Fruit fly (Drosophila melanogaster) whole organism, embryonic: Measurements from ENCODE around the gene edin.

Source experiments
- ATbp ChIP-seq: fragments of 200-800 bp; sonication (Bioruptor generic); optimal IDR thresholded peaks from 2 replicates; lab custom pipeline; 2017; ENCODE audit warnings: missing biosample characterization, mild to moderate bottlenecking, missing genetic modification characterization, missing genetic modification reagents
- Blimp-1 ChIP-seq: fragments of 200-800 bp; sonication (Bioruptor generic); optimal IDR thresholded peaks from 3 replicates; lab custom pipeline; 2018; ENCODE audit warnings: missing biosample characterization, missing genetic modification characterization, mild to moderate bottlenecking, moderate library complexity, missing genetic modification reagents
- CG11456 ChIP-seq: fragments of 200-800 bp; sonication (Bioruptor generic); IDR thresholded peaks from 3 replicates; pipeline ENCODE4 v1.3.6; 2022; ENCODE audit warnings: missing biosample characterization, missing genetic modification characterization
- CG11695 ChIP-seq: fragments of 200-800 bp; sonication (Bioruptor generic); IDR thresholded peaks from 3 replicates; pipeline ENCODE4 v1.3.6; 2022; ENCODE audit warnings: missing biosample characterization, missing genetic modification characterization
- CG11696 ChIP-seq: fragments of 200-800 bp; sonication (Bioruptor generic); IDR thresholded peaks from 2 replicates; pipeline ENCODE4 v1.3.6; 2022; ENCODE audit warnings: missing biosample characterization, missing genetic modification characterization
- CG12391 ChIP-seq: fragments of 200-800 bp; sonication (Bioruptor generic); optimal IDR thresholded peaks from 3 replicates; lab custom pipeline; 2018; ENCODE audit warnings: missing biosample characterization, mild to moderate bottlenecking, missing genetic modification characterization, moderate library complexity
- CG15011 ChIP-seq: fragments of 200-800 bp; sonication (Bioruptor generic); optimal IDR thresholded peaks from 3 replicates; lab custom pipeline; 2018; ENCODE audit warnings: missing biosample characterization, mild to moderate bottlenecking, missing genetic modification characterization
- CG15479 ChIP-seq: fragments of 200-800 bp; sonication (Bioruptor generic); optimal IDR thresholded peaks from 3 replicates; lab custom pipeline; 2019; ENCODE audit warnings: missing biosample characterization, mild to moderate bottlenecking, missing genetic modification characterization, moderate library complexity
- CG16863 ChIP-seq: fragments of 200-800 bp; sonication (Bioruptor generic); optimal IDR thresholded peaks from 3 replicates; lab custom pipeline; 2016; ENCODE audit warnings: missing biosample characterization, missing genetic modification characterization
- CG18764 ChIP-seq: fragments of 200-800 bp; sonication (Bioruptor generic); optimal IDR thresholded peaks from 3 replicates; lab custom pipeline; 2016; ENCODE audit warnings: missing biosample characterization, missing genetic modification characterization
- CG2875 ChIP-seq: fragments of 200-800 bp; sonication (Bioruptor generic); optimal IDR thresholded peaks from 2 replicates; lab custom pipeline; 2017; ENCODE audit warnings: missing biosample characterization, mild to moderate bottlenecking, missing genetic modification characterization, missing genetic modification reagents
- CG34422 ChIP-seq: fragments of 200-800 bp; sonication (Bioruptor generic); IDR thresholded peaks from 3 replicates; pipeline ENCODE4 v1.3.6; 2022; ENCODE audit warnings: missing biosample characterization, missing genetic modification characterization
- CG6654 ChIP-seq: fragments of 200-800 bp; sonication (Bioruptor generic); optimal IDR thresholded peaks from 2 replicates; lab custom pipeline; 2017; ENCODE audit warnings: missing biosample characterization, mild to moderate bottlenecking, missing genetic modification characterization
- CG6791 ChIP-seq: fragments of 200-800 bp; sonication (Bioruptor generic); IDR thresholded peaks from 3 replicates; pipeline ENCODE4 v1.3.6; 2022; ENCODE audit warnings: missing biosample characterization, missing genetic modification characterization; ENCODE audit not compliant: partially characterized antibody
- CG8478 ChIP-seq: fragments of >200 bp; optimal IDR thresholded peaks from 2 replicates; lab custom pipeline; 2018
- CTCF ChIP-seq: fragments of 200-800 bp; sonication (Bioruptor generic); optimal IDR thresholded peaks from 2 replicates; lab custom pipeline; 2017; ENCODE audit warnings: missing biosample characterization, mild to moderate bottlenecking, missing genetic modification characterization, moderate library complexity
- CoRest ChIP-seq: fragments of 200-800 bp; sonication (Bioruptor generic); optimal IDR thresholded peaks from 3 replicates; lab custom pipeline; 2018; ENCODE audit warnings: missing biosample characterization, mild to moderate bottlenecking, missing genetic modification characterization, moderate library complexity
- CrebB ChIP-seq: fragments of 200-800 bp; sonication (Bioruptor generic); optimal IDR thresholded peaks from 3 replicates; lab custom pipeline; 2018; ENCODE audit warnings: missing biosample characterization, mild to moderate bottlenecking, missing genetic modification characterization
- MESR4 ChIP-seq: fragments of 200-800 bp; sonication (Bioruptor generic); optimal IDR thresholded peaks from 2 replicates; lab custom pipeline; 2018; ENCODE audit warnings: missing biosample characterization, mild to moderate bottlenecking, missing genetic modification characterization, moderate library complexity
- Mad ChIP-seq: fragments of 200-800 bp; sonication (Bioruptor generic); optimal IDR thresholded peaks from 2 replicates; lab custom pipeline; 2016; ENCODE audit warnings: missing biosample characterization, missing genetic modification characterization
- Nf-YC ChIP-seq: fragments of 200-800 bp; optimal IDR thresholded peaks from 3 replicates; lab custom pipeline; 2019; ENCODE audit warnings: missing biosample characterization, mild to moderate bottlenecking, missing genetic modification characterization, moderate library complexity
- Opbp ChIP-seq: fragments of 200-800 bp; sonication (Bioruptor generic); IDR thresholded peaks from 3 replicates; pipeline ENCODE4 v1.3.6; 2022; ENCODE audit warnings: missing biosample characterization, missing genetic modification characterization; ENCODE audit not compliant: partially characterized antibody
- Six4 ChIP-seq: fragments of 200-800 bp; sonication (Bioruptor generic); optimal IDR thresholded peaks from 2 replicates; lab custom pipeline; 2016; ENCODE audit warnings: missing biosample characterization, missing genetic modification characterization
- Sox100B ChIP-seq: fragments of 200-800 bp; sonication (Bioruptor generic); optimal IDR thresholded peaks from 3 replicates; lab custom pipeline; 2018; ENCODE audit warnings: missing biosample characterization, mild to moderate bottlenecking, missing genetic modification characterization
- Spps ChIP-seq: fragments of 200-800 bp; sonication (Bioruptor generic); optimal IDR thresholded peaks from 2 replicates; lab custom pipeline; 2018; ENCODE audit warnings: missing biosample characterization, mild to moderate bottlenecking, missing genetic modification characterization
- Stat92E ChIP-seq, 3 experiments: fragments of >200 bp in 2 of 3; fragments of 200-800 bp in 1 of 3; sonication (Bioruptor generic) in 1 of 3; optimal IDR thresholded peaks; 2 replicates each; lab custom pipeline; 2017 to 2019; ENCODE audit warnings: missing biosample characterization in 3 of 3, missing genetic modification characterization in 3 of 3, mild to moderate bottlenecking in 1 of 3, moderate library complexity in 1 of 3
- ab ChIP-seq: fragments of 200-800 bp; sonication (Bioruptor generic); optimal IDR thresholded peaks from 2 replicates; lab custom pipeline; 2016; ENCODE audit warnings: missing biosample characterization, missing genetic modification characterization
- ash1 ChIP-seq: fragments of 200-800 bp; sonication (Bioruptor generic); optimal IDR thresholded peaks from 2 replicates; lab custom pipeline; 2018; ENCODE audit warnings: missing biosample characterization, mild to moderate bottlenecking, missing genetic modification characterization
- bbx ChIP-seq: fragments of 200-800 bp; sonication (Bioruptor generic); IDR thresholded peaks from 2 replicates; pipeline ENCODE4 v1.3.6; 2022; ENCODE audit warnings: missing biosample characterization, missing genetic modification characterization; ENCODE audit not compliant: partially characterized antibody
- cwo ChIP-seq: fragments of 200-800 bp; sonication (Bioruptor generic); optimal IDR thresholded peaks from 3 replicates; lab custom pipeline; 2017; ENCODE audit warnings: missing biosample characterization, missing genetic modification characterization, mild to moderate bottlenecking, moderate library complexity, missing genetic modification reagents
- dan ChIP-seq: fragments of 200-800 bp; sonication (Bioruptor generic); IDR thresholded peaks from 2 replicates; pipeline ENCODE4 v1.3.6; 2022; ENCODE audit warnings: missing biosample characterization, missing genetic modification characterization
- exex ChIP-seq: fragments of 200-800 bp; sonication (Bioruptor generic); optimal IDR thresholded peaks from 4 replicates; lab custom pipeline; 2018; ENCODE audit warnings: missing biosample characterization, mild to moderate bottlenecking, missing genetic modification characterization, moderate library complexity
- gfzf ChIP-seq: fragments of 200-800 bp; sonication (Bioruptor generic); optimal IDR thresholded peaks from 2 replicates; lab custom pipeline; 2016; ENCODE audit warnings: missing biosample characterization, mild to moderate bottlenecking, missing genetic modification characterization, moderate library complexity
- h ChIP-seq: fragments of >200 bp; optimal IDR thresholded peaks from 2 replicates; lab custom pipeline; 2017
- hkb ChIP-seq, 2 experiments: fragments of 200-800 bp in 1 of 2; fragments of >200 bp in 1 of 2; sonication (Bioruptor generic) in 1 of 2; IDR thresholded peaks in 1 of 2; optimal IDR thresholded peaks in 1 of 2; 2 replicates each; pipeline versions ENCODE4 v1.3.6 to Lab custom; 2017 to 2022; ENCODE audit warnings: missing biosample characterization in 1 of 2, missing genetic modification characterization in 1 of 2
- kni ChIP-seq: fragments of 200-800 bp; sonication (Bioruptor generic); optimal IDR thresholded peaks from 3 replicates; lab custom pipeline; 2017; ENCODE audit warnings: mild to moderate bottlenecking, missing biosample characterization, missing genetic modification reagents, missing genetic modification characterization
- lbe ChIP-seq: fragments of 200-800 bp; sonication (Bioruptor generic); optimal IDR thresholded peaks from 2 replicates; lab custom pipeline; 2016; ENCODE audit warnings: missing biosample characterization, mild to moderate bottlenecking, missing genetic modification characterization
- mirr ChIP-seq: fragments of 200-800 bp; sonication (Bioruptor generic); optimal IDR thresholded peaks from 3 replicates; lab custom pipeline; 2018; ENCODE audit warnings: missing biosample characterization, mild to moderate bottlenecking, missing genetic modification characterization
- nmo ChIP-seq: fragments of 200-800 bp; sonication (Bioruptor generic); optimal IDR thresholded peaks from 2 replicates; lab custom pipeline; 2018; ENCODE audit warnings: missing biosample characterization, mild to moderate bottlenecking, missing genetic modification characterization, moderate library complexity
- nom ChIP-seq: fragments of 200-800 bp; sonication (Bioruptor generic); optimal IDR thresholded peaks from 2 replicates; lab custom pipeline; 2017; ENCODE audit warnings: missing biosample characterization, missing genetic modification characterization, mild to moderate bottlenecking, moderate library complexity, missing genetic modification reagents
- odd ChIP-seq: fragments of 200-800 bp; sonication (Bioruptor generic); optimal IDR thresholded peaks from 2 replicates; lab custom pipeline; 2017; ENCODE audit warnings: missing biosample characterization, mild to moderate bottlenecking, missing genetic modification characterization
- peb ChIP-seq: fragments of 200-800 bp; sonication (Bioruptor generic); IDR thresholded peaks from 2 replicates; pipeline ENCODE4 v1.3.6; 2022; ENCODE audit warnings: missing biosample characterization, missing genetic modification characterization
- pita ChIP-seq: fragments of 200-800 bp; sonication (Bioruptor generic); optimal IDR thresholded peaks from 2 replicates; lab custom pipeline; 2017; ENCODE audit warnings: missing biosample characterization, mild to moderate bottlenecking, missing genetic modification characterization
- pnt ChIP-seq: fragments of 200-800 bp; sonication (Bioruptor generic); optimal IDR thresholded peaks from 3 replicates; lab custom pipeline; 2016; ENCODE audit warnings: missing biosample characterization, missing genetic modification characterization
- sens ChIP-seq: fragments of 200-800 bp; sonication (Bioruptor generic); peaks from one replicate; lab custom pipeline; 2016; ENCODE audit warnings: missing biosample characterization, missing genetic modification characterization
- seq ChIP-seq: fragments of 200-800 bp; sonication (Bioruptor generic); IDR thresholded peaks from 2 replicates; pipeline ENCODE4 v1.3.6; 2022; ENCODE audit warnings: missing biosample characterization, missing genetic modification characterization
- sisA ChIP-seq: fragments of 200-800 bp; sonication (Bioruptor generic); IDR thresholded peaks from 2 replicates; pipeline ENCODE4 v1.3.6; 2022; ENCODE audit warnings: missing biosample characterization, missing genetic modification characterization
- slbo ChIP-seq: fragments of 200-800 bp; sonication (Bioruptor generic); IDR thresholded peaks from 2 replicates; pipeline ENCODE4 v1.3.6; 2022; ENCODE audit warnings: missing biosample characterization, missing genetic modification characterization
- z ChIP-seq: fragments of 200-800 bp; sonication (Bioruptor generic); IDR thresholded peaks from 3 replicates; pipeline ENCODE4 v1.3.6; 2022; ENCODE audit warnings: missing biosample characterization, missing genetic modification characterization
- zen2 ChIP-seq: fragments of 200-800 bp; sonication (Bioruptor generic); IDR thresholded peaks from 3 replicates; pipeline ENCODE4 v1.3.6; 2022; ENCODE audit warnings: missing biosample characterization, missing genetic modification characterization; ENCODE audit not compliant: partially characterized antibody

Gene edin

dm6 chr3L:17488622-17489391, 5.9 kb upstream of the edin start (continued):
- TF ChIP-seq kni (GFP tag; lab: Kevin White, UChicago): no peak
- TF ChIP-seq seq: no peak
- TF ChIP-seq CrebB: no peak
- no peak for TF ChIP-seq nmo (GFP tag; lab: Kevin White, UChicago)
- peak; percentile 97 for TF ChIP-seq Blimp-1 (GFP tag; lab: Kevin White, UChicago)
- TF ChIP-seq CG15479: peak; percentile 28
- no peak for TF ChIP-seq ab (GFP tag; lab: Kevin White, UChicago)
- TF ChIP-seq sens: peak; percentile 71
- no peak for TF ChIP-seq gfzf (GFP tag; lab: Kevin White, UChicago)
- TF ChIP-seq CG2875 (GFP tag; lab: Kevin White, UChicago): no peak
- no peak for TF ChIP-seq Sox100B
- TF ChIP-seq h (lab: Kevin White, UChicago): no peak
- peak; percentile 28; the same call in 1 of the 3 replicates for TF ChIP-seq CG11695 (GFP tag; lab: Robert Waterston, UW)
- no peak for TF ChIP-seq CG34422
- no peak for TF ChIP-seq cwo
- no peak for TF ChIP-seq mirr
- TF ChIP-seq peb (GFP tag; lab: Robert Waterston, UW): no peak
- TF ChIP-seq bbx (GFP tag; lab: Robert Waterston, UW): no peak
- TF ChIP-seq Six4 (GFP tag; lab: Kevin White, UChicago): no peak
- no peak for TF ChIP-seq slbo (GFP tag; lab: Robert Waterston, UW)
- no peak for TF ChIP-seq zen2 (GFP tag; lab: Robert Waterston, UW)
- no peak for TF ChIP-seq CoRest (tag; lab: Kevin White, UChicago)
- no peak for TF ChIP-seq Spps (tag; lab: Kevin White, UChicago)
- TF ChIP-seq odd: no peak
- no peak for TF ChIP-seq pnt (GFP tag; lab: Kevin White, UChicago)
- no peak for TF ChIP-seq CG6654 (GFP tag; lab: Kevin White, UChicago)
- TF ChIP-seq CG11696 (GFP tag; lab: Robert Waterston, UW): no peak
- no peak for TF ChIP-seq exex (tag; lab: Kevin White, UChicago)
- no peak for TF ChIP-seq Opbp (GFP tag; lab: Robert Waterston, UW)
- TF ChIP-seq MESR4: no peak
- TF ChIP-seq CG6791: no peak
- TF ChIP-seq CG12391 (tag; lab: Kevin White, UChicago): no peak
- TF ChIP-seq lbe: no peak
- TF ChIP-seq ATbp (GFP tag; lab: Kevin White, UChicago): peak; percentile 30
- peak; percentile 1 for TF ChIP-seq nom (GFP tag; lab: Kevin White, UChicago)
- TF ChIP-seq CG16863 (GFP tag; lab: Kevin White, UChicago): no peak
- no peak for TF ChIP-seq pita (GFP tag; lab: Kevin White, UChicago)
- no peak for TF ChIP-seq dan
- no peak for TF ChIP-seq CG18764 (GFP tag; lab: Kevin White, UChicago)
- no peak for TF ChIP-seq CG8478 (lab: Kevin White, UChicago)
- no peak for TF ChIP-seq sisA (GFP tag; lab: Robert Waterston, UW)
- TF ChIP-seq CG11456 (GFP tag; lab: Robert Waterston, UW): no peak
- peak; percentile 71 for TF ChIP-seq z (GFP tag; lab: Robert Waterston, UW)
- no peak for TF ChIP-seq ash1
- TF ChIP-seq Mad (GFP tag; lab: Kevin White, UChicago): no peak
- peak; percentile 2 for TF ChIP-seq hkb (optimal IDR thresholded peaks at IDR 0.05; lab: Kevin White, UChicago)
- no peak for TF ChIP-seq hkb (GFP tag; IDR thresholded peaks at IDR 0.05; lab: Robert Waterston, UW)
- peak in 1 of 3 experiments; percentile 5 for TF ChIP-seq Stat92E (GFP tag; optimal IDR thresholded peaks at IDR 0.05; lab: Kevin White, UChicago)
- no peak for TF ChIP-seq Nf-YC (tag; lab: Kevin White, UChicago)
- TF ChIP-seq CTCF: no peak
- TF ChIP-seq CG15011 (GFP tag; lab: Kevin White, UChicago): no peak
